Fruit fly (Drosophila melanogaster): ENCODE results near the gene ltl.

dm6 chr3L:7560580-7560979 lies 41.8 kb downstream of the ltl start:
- no peak for TF ChIP-seq psq (GFP tag; optimal IDR thresholded peaks at IDR 0.05)
- no peak for TF ChIP-seq Jra (GFP tag; optimal IDR thresholded peaks at IDR 0.05)
